Worm (Caenorhabditis elegans) whole organism, L3 larva: ENCODE results near the gene F53F1.4.
A peak's percentile ranks its signal among the peaks of the same experiment; 100 is the strongest.

ENCODE experiments used
- R02D3.7 ChIP-seq: fragments of 150-350 bp; optimal IDR thresholded peaks from 2 replicates; lab custom pipeline; 2014; ENCODE audit warnings: missing biosample characterization, missing genetic modification characterization
- aly-2 ChIP-seq: fragments of 150-350 bp; optimal IDR thresholded peaks from 2 replicates; lab custom pipeline; 2014; ENCODE audit warnings: missing biosample characterization, missing genetic modification characterization
- ama-1 ChIP-seq: fragments of 150-350 bp; optimal IDR thresholded peaks from 2 replicates; lab custom pipeline; 2018
- ceh-16 ChIP-seq: sonication (generic microtip); optimal IDR thresholded peaks from 2 replicates; lab custom pipeline; 2017; ENCODE audit warnings: missing biosample characterization, missing genetic modification characterization
- ceh-28 ChIP-seq: fragments of 150-350 bp; optimal IDR thresholded peaks from 2 replicates; lab custom pipeline; 2014; ENCODE audit warnings: missing biosample characterization, missing genetic modification reagents, missing genetic modification characterization
- ceh-9 ChIP-seq: sonication (generic microtip); optimal IDR thresholded peaks from 2 replicates; lab custom pipeline; 2018; ENCODE audit warnings: missing biosample characterization, missing genetic modification characterization
- daf-12 ChIP-seq: fragments of 150-350 bp; optimal IDR thresholded peaks from 2 replicates; lab custom pipeline; 2014; ENCODE audit warnings: missing biosample characterization, missing genetic modification reagents, missing genetic modification characterization
- egl-27 ChIP-seq: sonication (generic microtip); optimal IDR thresholded peaks from 4 replicates; lab custom pipeline; 2017; ENCODE audit warnings: missing biosample characterization, missing genetic modification reagents, missing genetic modification characterization
- egl-5 ChIP-seq: fragments of 150-350 bp; optimal IDR thresholded peaks from 2 replicates; lab custom pipeline; 2017; ENCODE audit warnings: missing biosample characterization, missing genetic modification reagents, missing genetic modification characterization, inconsistent platforms
- elt-1 ChIP-seq: fragments of 150-350 bp; optimal IDR thresholded peaks from 2 replicates; lab custom pipeline; 2014; ENCODE audit warnings: missing biosample characterization, missing genetic modification characterization
- elt-2 ChIP-seq: sonication (generic microtip); optimal IDR thresholded peaks from 2 replicates; lab custom pipeline; 2016; ENCODE audit warnings: missing genetic modification reagents, mild to moderate bottlenecking, missing genetic modification characterization, missing compliant biosample characterization
- elt-3 ChIP-seq, 3 experiments: fragments of 150-350 bp in 1 of 3; sonication (generic microtip) in 2 of 3; optimal IDR thresholded peaks; 2 replicates in 2 of 3; 4 replicates in 1 of 3; lab custom pipeline; 2014 to 2017; ENCODE audit warnings: missing biosample characterization in 3 of 3, missing genetic modification characterization in 3 of 3
- eor-1 ChIP-seq, 2 experiments: fragments of 150-350 bp; optimal IDR thresholded peaks; 2 replicates each; lab custom pipeline; 2014 to 2018; ENCODE audit warnings: missing biosample characterization in 2 of 2, missing genetic modification characterization in 2 of 2
- fkh-10 ChIP-seq: sonication (generic microtip); optimal IDR thresholded peaks from 2 replicates; lab custom pipeline; 2017; ENCODE audit warnings: missing biosample characterization, missing genetic modification reagents, missing genetic modification characterization
- fkh-2 ChIP-seq: fragments of 150-350 bp; optimal IDR thresholded peaks from 2 replicates; lab custom pipeline; 2014; ENCODE audit warnings: missing biosample characterization, missing genetic modification reagents, missing genetic modification characterization
- hmg-11 ChIP-seq: sonication (generic microtip); optimal IDR thresholded peaks from 2 replicates; lab custom pipeline; 2016; ENCODE audit warnings: missing genetic modification characterization, missing compliant biosample characterization
- jun-1 ChIP-seq: fragments of 150-350 bp; optimal IDR thresholded peaks from 2 replicates; lab custom pipeline; 2014; ENCODE audit warnings: missing biosample characterization, missing genetic modification reagents, missing genetic modification characterization
- lin-15B ChIP-seq: fragments of 150-350 bp; optimal IDR thresholded peaks from 2 replicates; lab custom pipeline; 2014; ENCODE audit warnings: missing biosample characterization, missing genetic modification characterization
- lin-39 ChIP-seq: fragments of 150-350 bp; optimal IDR thresholded peaks from 2 replicates; lab custom pipeline; 2018; ENCODE audit warnings: missing biosample characterization, missing genetic modification reagents, missing genetic modification characterization
- lsy-12 ChIP-seq: sonication (generic microtip); optimal IDR thresholded peaks from 2 replicates; lab custom pipeline; 2016; ENCODE audit warnings: mild to moderate bottlenecking, missing genetic modification characterization, missing compliant biosample characterization
- mdl-1 ChIP-seq: fragments of 150-350 bp; optimal IDR thresholded peaks from 2 replicates; lab custom pipeline; 2014; ENCODE audit warnings: missing biosample characterization, missing genetic modification characterization
- mml-1 ChIP-seq: fragments of 150-350 bp; sonication (generic microtip); optimal IDR thresholded peaks from 3 replicates; lab custom pipeline; 2014; ENCODE audit warnings: missing biosample characterization, missing genetic modification characterization
- nfya-1 ChIP-seq: sonication (generic microtip); optimal IDR thresholded peaks from 2 replicates; lab custom pipeline; 2017; ENCODE audit warnings: missing genetic modification characterization, mild to moderate bottlenecking, missing compliant biosample characterization, antibody characterized with exemption, moderate library complexity; ENCODE audit not compliant: insufficient read depth
- nhr-11 ChIP-seq: fragments of 150-350 bp; optimal IDR thresholded peaks from 2 replicates; lab custom pipeline; 2014; ENCODE audit warnings: missing biosample characterization, missing genetic modification characterization
- nhr-12 ChIP-seq: fragments of 150-350 bp; optimal IDR thresholded peaks from 2 replicates; lab custom pipeline; 2014; ENCODE audit warnings: missing biosample characterization, missing genetic modification characterization
- nhr-23 ChIP-seq: fragments of 150-350 bp; optimal IDR thresholded peaks from 2 replicates; lab custom pipeline; 2014; ENCODE audit warnings: missing biosample characterization, missing genetic modification reagents, missing genetic modification characterization
- nhr-237 ChIP-seq: fragments of 150-350 bp; optimal IDR thresholded peaks from 2 replicates; lab custom pipeline; 2014; ENCODE audit warnings: missing biosample characterization, missing genetic modification characterization
- nhr-25 ChIP-seq: sonication (generic microtip); optimal IDR thresholded peaks from 2 replicates; lab custom pipeline; 2017; ENCODE audit warnings: missing biosample characterization, missing genetic modification characterization
- nhr-28 ChIP-seq: fragments of 150-350 bp; optimal IDR thresholded peaks from 2 replicates; lab custom pipeline; 2014; ENCODE audit warnings: missing biosample characterization, missing genetic modification characterization
- nhr-43 ChIP-seq: sonication (generic microtip); optimal IDR thresholded peaks from 2 replicates; lab custom pipeline; 2016; ENCODE audit warnings: mild to moderate bottlenecking, missing genetic modification characterization, missing compliant biosample characterization; ENCODE audit not compliant: poor library complexity, severe bottlenecking
- nhr-67 ChIP-seq: fragments of 150-350 bp; optimal IDR thresholded peaks from 2 replicates; lab custom pipeline; 2014; ENCODE audit warnings: missing biosample characterization, missing genetic modification characterization
- nhr-76 ChIP-seq: fragments of 150-350 bp; sonication (generic microtip); optimal IDR thresholded peaks from 5 replicates; lab custom pipeline; 2014; ENCODE audit warnings: missing biosample characterization, missing genetic modification characterization
- nhr-77 ChIP-seq: fragments of 150-350 bp; optimal IDR thresholded peaks from 2 replicates; lab custom pipeline; 2014; ENCODE audit warnings: missing biosample characterization, missing genetic modification characterization
- pha-4 ChIP-seq: fragments of 150-350 bp; optimal IDR thresholded peaks from 2 replicates; lab custom pipeline; 2014; ENCODE audit warnings: missing biosample characterization, missing genetic modification reagents, missing genetic modification characterization
- pqm-1 ChIP-seq: fragments of 150-350 bp; optimal IDR thresholded peaks from 2 replicates; lab custom pipeline; 2017; ENCODE audit warnings: missing biosample characterization, missing genetic modification characterization, inconsistent platforms
- sea-2 ChIP-seq: fragments of 150-350 bp; sonication (generic microtip); optimal IDR thresholded peaks from 4 replicates; lab custom pipeline; 2014; ENCODE audit warnings: missing biosample characterization, missing genetic modification reagents, missing genetic modification characterization
- skn-1 ChIP-seq: fragments of 150-350 bp; optimal IDR thresholded peaks from 2 replicates; lab custom pipeline; 2014; ENCODE audit warnings: missing biosample characterization, missing genetic modification characterization
- tbx-2 ChIP-seq: sonication (generic microtip); optimal IDR thresholded peaks from 2 replicates; lab custom pipeline; 2016; ENCODE audit warnings: mild to moderate bottlenecking, missing genetic modification characterization, missing compliant biosample characterization
- unc-39 ChIP-seq: sonication (generic microtip); optimal IDR thresholded peaks from 4 replicates; lab custom pipeline; 2017; ENCODE audit warnings: missing biosample characterization, missing genetic modification characterization
- unc-62 ChIP-seq: fragments of 150-350 bp; sonication (generic microtip); optimal IDR thresholded peaks from 4 replicates; lab custom pipeline; 2014; ENCODE audit warnings: missing biosample characterization, missing genetic modification reagents, missing genetic modification characterization
- ztf-4 ChIP-seq: fragments of 150-350 bp; optimal IDR thresholded peaks from 2 replicates; lab custom pipeline; 2014; ENCODE audit warnings: missing biosample characterization, missing genetic modification characterization

F53F1.4 gene

ce11 chrV:13374532-13374931 is 36.3 kb upstream of the F53F1.4 start:
- peak; percentile 31 for TF ChIP-seq elt-2
- TF ChIP-seq lsy-12 (tag; lab: Kevin White, UChicago): peak; percentile 18
- no peak for TF ChIP-seq nhr-77
- TF ChIP-seq tbx-2 (tag; lab: Kevin White, UChicago): peak; percentile 6
- TF ChIP-seq nhr-25: peak; percentile 93
- peak; percentile 16 for TF ChIP-seq jun-1
- TF ChIP-seq R02D3.7 (tag; lab: Kevin White, UChicago): no peak
- TF ChIP-seq egl-5 (tag; lab: Kevin White, UChicago): no peak
- TF ChIP-seq nhr-43 (tag; lab: Kevin White, UChicago): peak; percentile 49
- no peak for TF ChIP-seq hmg-11 (tag; lab: Kevin White, UChicago)
- no peak for TF ChIP-seq nhr-76 (tag; lab: Kevin White, UChicago)
- TF ChIP-seq ceh-28: peak; percentile 56
- peak; percentile 95 for TF ChIP-seq nhr-23 (tag; lab: Kevin White, UChicago)

ce11 chrV:13375861-13376260 is 35.0 kb upstream of the F53F1.4 start:
- TF ChIP-seq egl-5 (tag; lab: Kevin White, UChicago) (no peak), nhr-11 (tag; lab: Kevin White, UChicago) (no peak), ama-1 (lab: Kevin White, UChicago) (no peak), unc-39 (tag; lab: Kevin White, UChicago) (no peak), nfya-1 (tag; lab: Kevin White, UChicago) (peak; percentile 4), lin-15B (tag; lab: Kevin White, UChicago) (no peak), nhr-23 (tag; lab: Kevin White, UChicago) (peak; percentile 34), elt-1 (tag; lab: Kevin White, UChicago) (peak; percentile 27), nhr-67 (no peak), lin-39 (no peak), elt-2 (no peak), nhr-43 (tag; lab: Kevin White, UChicago) (peak; percentile 33), R02D3.7 (tag; lab: Kevin White, UChicago) (peak; percentile 19), nhr-12 (no peak), nhr-237 (tag; lab: Kevin White, UChicago) (no peak), nhr-25 (peak; percentile 82), eor-1 (tag; optimal IDR thresholded peaks at IDR 0.05; lab: Kevin White, UChicago) (no peak), nhr-28 (tag; lab: Kevin White, UChicago) (no peak), sea-2 (GFP tag; lab: Kevin White, UChicago) (no peak), fkh-2 (tag; lab: Kevin White, UChicago) (no peak), daf-12 (tag; lab: Kevin White, UChicago) (no peak), pqm-1 (tag; lab: Kevin White, UChicago) (no peak), ceh-9 (tag; lab: Kevin White, UChicago) (no peak), hmg-11 (tag; lab: Kevin White, UChicago) (no peak), ceh-28 (peak; percentile 18), aly-2 (tag; lab: Kevin White, UChicago) (no peak), ceh-16 (tag; lab: Kevin White, UChicago) (no peak)

ce11 chrV:13377130-13377529 is 33.7 kb upstream of the F53F1.4 start:
- TF ChIP-seq unc-62 (GFP tag; lab: Kevin White, UChicago) (no peak), pha-4 (peak; percentile 57), ceh-28 (no peak), egl-27 (tag; lab: Kevin White, UChicago) (no peak), elt-1 (tag; lab: Kevin White, UChicago) (no peak), lin-39 (no peak), nhr-25 (peak; percentile 4), nhr-43 (tag; lab: Kevin White, UChicago) (no peak), nhr-23 (tag; lab: Kevin White, UChicago) (no peak), ceh-9 (tag; lab: Kevin White, UChicago) (no peak), fkh-10 (GFP tag; lab: Kevin White, UChicago) (no peak), ztf-4 (tag; lab: Kevin White, UChicago) (no peak), jun-1 (peak; percentile 39), lsy-12 (tag; lab: Kevin White, UChicago) (no peak), nhr-67 (no peak), lin-15B (tag; lab: Kevin White, UChicago) (no peak), mml-1 (tag; lab: Kevin White, UChicago) (no peak), ama-1 (lab: Kevin White, UChicago) (no peak), R02D3.7 (tag; lab: Kevin White, UChicago) (no peak), unc-39 (tag; lab: Kevin White, UChicago) (no peak), nhr-28 (tag; lab: Kevin White, UChicago) (no peak), mdl-1 (tag; lab: Kevin White, UChicago) (no peak), skn-1 (no peak), elt-3 (tag; optimal IDR thresholded peaks at IDR 0.05; lab: Kevin White, UChicago) (no peak), elt-2 (peak; percentile 99), ceh-16 (tag; lab: Kevin White, UChicago) (no peak), pqm-1 (tag; lab: Kevin White, UChicago) (peak; percentile 96), nhr-237 (tag; lab: Kevin White, UChicago) (no peak)
